Worm (Caenorhabditis elegans) whole organism, early embryonic: Measurements from ENCODE around the gene F28H7.7.

Experiments
- B0310.2 ChIP-seq: sonication (generic microtip); optimal IDR thresholded peaks from 2 replicates; lab custom pipeline; 2016; ENCODE audit warnings: mild to moderate bottlenecking, missing genetic modification characterization, missing compliant biosample characterization
- F13C5.2 ChIP-seq: sonication (generic microtip); optimal IDR thresholded peaks from 2 replicates; lab custom pipeline; 2017; ENCODE audit warnings: mild to moderate bottlenecking, missing genetic modification characterization, inconsistent platforms, missing compliant biosample characterization
- aly-1 ChIP-seq: sonication (generic microtip); optimal IDR thresholded peaks from 2 replicates; lab custom pipeline; 2016; ENCODE audit warnings: missing genetic modification characterization, missing compliant biosample characterization
- ama-1 ChIP-seq: fragments of 150-350 bp; optimal IDR thresholded peaks from 2 replicates; lab custom pipeline; 2014
- ceh-13 ChIP-seq: fragments of 200-800 bp; sonication (Bioruptor generic); optimal IDR thresholded peaks from 2 replicates; lab custom pipeline; 2018; ENCODE audit warnings: mild to moderate bottlenecking, missing genetic modification characterization, missing compliant biosample characterization
- ceh-36 ChIP-seq: sonication (generic microtip); optimal IDR thresholded peaks from 2 replicates; lab custom pipeline; 2016; ENCODE audit warnings: missing genetic modification characterization, inconsistent platforms, missing compliant biosample characterization
- ets-7 ChIP-seq: sonication (generic microtip); optimal IDR thresholded peaks from 2 replicates; lab custom pipeline; 2016; ENCODE audit warnings: missing genotype, missing genetic modification characterization, missing compliant biosample characterization
- flt-1 ChIP-seq: fragments of 200-800 bp; sonication (Bioruptor generic); IDR thresholded peaks from 2 replicates; pipeline ENCODE4 v1.3.6; 2022; ENCODE audit warnings: missing genetic modification characterization, missing compliant biosample characterization
- hmbx-1 ChIP-seq: sonication (generic microtip); optimal IDR thresholded peaks from 2 replicates; lab custom pipeline; 2016; ENCODE audit warnings: mild to moderate bottlenecking, missing genetic modification characterization, missing compliant biosample characterization
- hmg-4 ChIP-seq: fragments of 200-800 bp; sonication (Bioruptor generic); optimal IDR thresholded peaks from 2 replicates; lab custom pipeline; 2018; ENCODE audit warnings: mild to moderate bottlenecking, missing genetic modification characterization, missing compliant biosample characterization
- hnd-1 ChIP-seq: sonication (generic microtip); optimal IDR thresholded peaks from 2 replicates; lab custom pipeline; 2016; ENCODE audit warnings: missing genetic modification characterization, missing compliant biosample characterization
- pes-1 ChIP-seq: fragments of 200-800 bp; sonication (Bioruptor generic); IDR thresholded peaks from 2 replicates; pipeline ENCODE4 v1.3.6; 2022; ENCODE audit warnings: missing genetic modification reagents, missing genetic modification characterization, missing compliant biosample characterization
- scrt-1 ChIP-seq: fragments of 200-800 bp; sonication (Bioruptor generic); IDR thresholded peaks from 2 replicates; pipeline ENCODE4 v1.3.6; 2022; ENCODE audit warnings: missing genetic modification characterization, missing compliant biosample characterization
- sea-1 ChIP-seq: fragments of 200-800 bp; sonication (Bioruptor generic); conservative IDR thresholded peaks from 2 replicates; pipeline ENCODE4 v1.3.6; 2022; ENCODE audit warnings: missing genetic modification characterization, missing compliant biosample characterization
- tbx-11 ChIP-seq: fragments of 200-800 bp; sonication (Bioruptor generic); IDR thresholded peaks from 2 replicates; pipeline ENCODE4 v1.3.6; 2022; ENCODE audit warnings: missing genetic modification characterization, missing compliant biosample characterization
- tbx-37 ChIP-seq: fragments of 200-800 bp; sonication (Bioruptor generic); conservative IDR thresholded peaks from 2 replicates; pipeline ENCODE4 v1.3.6; 2022; ENCODE audit warnings: missing genetic modification reagents, missing genetic modification characterization, missing compliant biosample characterization
- tra-4 ChIP-seq: sonication (generic microtip); optimal IDR thresholded peaks from 2 replicates; lab custom pipeline; 2017; ENCODE audit warnings: missing genetic modification characterization, missing compliant biosample characterization

Gene F28H7.7

ce11 chrV:10771390-10771789 is 17.4 kb upstream of the F28H7.7 start, which contains the start of gene D1054.3:
D1054.3 (plus strand) TSS chrV:10771451.
- TF ChIP-seq F13C5.2 (no peak), scrt-1 (GFP tag; lab: Robert Waterston, UW) (no peak)

DNA sequence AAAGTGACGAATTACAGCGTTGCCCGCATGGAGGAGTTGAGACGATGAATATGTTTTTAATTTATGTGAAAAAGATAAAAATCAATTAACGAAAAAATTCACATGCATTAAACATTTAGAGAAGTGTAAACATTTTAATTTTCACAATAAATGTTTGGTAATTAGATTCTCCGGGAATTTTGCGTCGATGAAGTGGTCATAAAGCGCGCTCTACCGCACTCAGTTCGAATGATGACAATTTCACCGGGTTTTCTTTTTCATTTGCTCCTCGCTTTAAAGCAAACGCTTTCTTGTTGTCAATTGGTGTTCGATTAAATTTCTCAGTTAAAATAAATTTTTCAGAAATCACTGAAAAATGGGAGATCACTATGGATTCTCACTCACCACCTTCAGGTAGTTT is 16.1 kb upstream of the F28H7.7 start, which contains the start of the genes D1054.1 and pas-2:
D1054.1 (minus strand) TSS at position 192 of the 400 bp plus-strand sequence.
pas-2 (plus strand) TSS at position 343 of the 400 bp plus-strand sequence.
- TF ChIP-seq pes-1 (GFP tag; lab: Robert Waterston, UW) (no peak), tra-4 (tag; lab: Kevin White, UChicago) (no peak), F13C5.2 (no peak), tbx-37 (GFP tag; lab: Robert Waterston, UW) (no peak), ama-1 (lab: Kevin White, UChicago) (no peak), sea-1 (GFP tag; lab: Robert Waterston, UW) (no peak), hnd-1 (no peak), ceh-36 (tag; lab: Kevin White, UChicago) (no peak), flt-1 (GFP tag; lab: Robert Waterston, UW) (no peak), hmbx-1 (tag; lab: Kevin White, UChicago) (no peak), ets-7 (tag; lab: Kevin White, UChicago) (no peak), ceh-13 (no peak), tbx-11 (no peak), B0310.2 (tag; lab: Kevin White, UChicago) (no peak), aly-1 (tag; lab: Kevin White, UChicago) (no peak), scrt-1 (GFP tag; lab: Robert Waterston, UW) (no peak), hmg-4 (GFP tag; lab: Kevin White, UChicago) (no peak)

ce11 chrV:10768892-10769291 is 14.9 kb upstream of the F28H7.7 start:
- no peak for TF ChIP-seq hnd-1
- no peak for TF ChIP-seq B0310.2 (tag; lab: Kevin White, UChicago)
- TF ChIP-seq F13C5.2, result no peak
- TF ChIP-seq ceh-36 (tag; lab: Kevin White, UChicago), result no peak
- TF ChIP-seq aly-1 (tag; lab: Kevin White, UChicago), result no peak
- TF ChIP-seq ets-7 (tag; lab: Kevin White, UChicago), result no peak
- TF ChIP-seq tbx-37 (GFP tag; lab: Robert Waterston, UW), result no peak
- TF ChIP-seq tra-4 (tag; lab: Kevin White, UChicago), result no peak
- no peak for TF ChIP-seq sea-1 (GFP tag; lab: Robert Waterston, UW)
- no peak for TF ChIP-seq flt-1 (GFP tag; lab: Robert Waterston, UW)
- TF ChIP-seq scrt-1 (GFP tag; lab: Robert Waterston, UW), result no peak
- no peak for TF ChIP-seq ceh-13
- no peak for TF ChIP-seq tbx-11

DNA sequence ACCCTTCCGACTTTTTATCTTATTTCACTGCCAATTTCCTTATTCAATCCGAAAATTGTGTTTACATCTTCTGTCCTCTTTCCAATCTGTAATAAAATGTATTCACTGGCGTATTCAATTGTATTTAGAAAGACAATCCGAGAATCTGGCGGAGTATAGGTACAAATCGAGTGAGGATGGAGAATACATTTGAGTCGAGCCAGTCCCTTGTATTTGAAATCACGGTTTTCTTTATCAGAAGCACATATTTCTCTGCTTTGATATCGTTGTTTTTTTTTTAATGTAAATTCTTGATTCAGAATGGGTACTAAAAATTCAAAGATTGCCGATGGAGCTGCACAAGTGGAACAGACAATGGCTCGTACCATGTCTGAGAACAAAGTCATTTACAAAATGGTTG is 10.1 kb upstream of the F28H7.7 start, which contains the start of gene ocr-1:
ocr-1 (plus strand) TSS at position 301 of the 400 bp plus-strand sequence.
- TF ChIP-seq ama-1 (lab: Kevin White, UChicago), result no peak
- TF ChIP-seq scrt-1 (GFP tag; lab: Robert Waterston, UW), result no peak
- TF ChIP-seq hmbx-1 (tag; lab: Kevin White, UChicago), result no peak
- TF ChIP-seq sea-1 (GFP tag; lab: Robert Waterston, UW), result no peak
- TF ChIP-seq ceh-36 (tag; lab: Kevin White, UChicago), result no peak
- TF ChIP-seq F13C5.2, result no peak

- TF ChIP-seq ceh-36 (tag; lab: Kevin White, UChicago), result no peak
- TF ChIP-seq ama-1 (lab: Kevin White, UChicago), result no peak
- TF ChIP-seq aly-1 (tag; lab: Kevin White, UChicago), result no peak
- no peak for TF ChIP-seq tbx-37 (GFP tag; lab: Robert Waterston, UW)
- TF ChIP-seq flt-1 (GFP tag; lab: Robert Waterston, UW), result no peak
- no peak for TF ChIP-seq ets-7 (tag; lab: Kevin White, UChicago)
- no peak for TF ChIP-seq scrt-1 (GFP tag; lab: Robert Waterston, UW)
- TF ChIP-seq pes-1 (GFP tag; lab: Robert Waterston, UW), result no peak
- no peak for TF ChIP-seq hmbx-1 (tag; lab: Kevin White, UChicago)
- TF ChIP-seq hnd-1, result no peak
- TF ChIP-seq B0310.2 (tag; lab: Kevin White, UChicago), result no peak
- no peak for TF ChIP-seq ceh-13
- TF ChIP-seq tbx-11, result no peak
- TF ChIP-seq hmg-4 (GFP tag; lab: Kevin White, UChicago), result no peak
- TF ChIP-seq F13C5.2, result no peak
- no peak for TF ChIP-seq sea-1 (GFP tag; lab: Robert Waterston, UW)
- TF ChIP-seq tra-4 (tag; lab: Kevin White, UChicago), result no peak
Measured at ce11 chrV:10762695-10763094, 8.7 kb upstream of the F28H7.7 start, which contains the start of gene sre-6. sre-6 (minus strand) TSS chrV:10762795.

DNA sequence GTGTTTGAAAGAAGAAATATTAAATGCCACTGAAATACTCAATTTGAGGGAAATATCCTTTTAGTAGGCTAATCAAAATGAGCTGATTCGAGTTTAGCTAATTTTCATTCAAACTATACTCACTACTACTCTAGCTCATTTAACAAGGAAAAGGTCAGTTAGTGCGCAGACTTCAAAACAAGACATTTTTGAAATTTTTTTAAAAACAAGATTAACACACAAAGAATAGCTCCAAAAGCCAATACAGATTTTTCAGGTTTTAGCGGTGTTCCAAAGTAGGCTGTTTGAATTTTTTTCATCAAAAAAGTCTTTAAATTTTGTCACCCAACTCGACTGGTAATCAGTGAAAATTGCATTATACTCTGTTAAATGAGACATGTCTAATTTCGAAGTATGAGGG is 6.9 kb upstream of the F28H7.7 start:
- TF ChIP-seq F13C5.2 (no peak), ceh-13 (no peak), tbx-11 (no peak), tra-4 (tag; lab: Kevin White, UChicago) (no peak), aly-1 (tag; lab: Kevin White, UChicago) (no peak), hmbx-1 (tag; lab: Kevin White, UChicago) (no peak), B0310.2 (tag; lab: Kevin White, UChicago) (no peak), ama-1 (lab: Kevin White, UChicago) (no peak), ets-7 (tag; lab: Kevin White, UChicago) (no peak), tbx-37 (GFP tag; lab: Robert Waterston, UW) (no peak), sea-1 (GFP tag; lab: Robert Waterston, UW) (no peak), scrt-1 (GFP tag; lab: Robert Waterston, UW) (no peak), ceh-36 (tag; lab: Kevin White, UChicago) (no peak), hmg-4 (GFP tag; lab: Kevin White, UChicago) (no peak)

DNA sequence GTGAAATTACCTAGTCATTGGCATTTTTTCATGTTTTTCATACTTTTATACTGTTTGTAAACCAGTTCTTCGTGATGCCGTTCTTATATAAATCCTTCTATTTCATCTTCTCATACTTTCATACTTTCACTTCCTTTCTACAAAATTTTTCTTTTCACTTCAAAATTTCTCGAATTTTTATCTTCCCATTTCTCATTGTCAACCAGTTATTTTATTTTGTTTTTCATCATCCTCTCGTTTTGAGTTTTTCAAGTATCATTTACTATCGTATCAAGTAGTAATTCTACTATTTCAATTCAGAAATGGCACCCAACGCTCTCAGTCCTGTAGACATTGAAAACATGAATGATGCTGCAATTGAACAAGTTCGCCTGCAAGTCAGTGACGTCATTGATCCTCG is 4.7 kb upstream of the F28H7.7 start, which contains the start of gene F28H7.8:
F28H7.8 (plus strand) TSS at position 301 of the 400 bp plus-strand sequence.
- no peak for TF ChIP-seq B0310.2 (tag; lab: Kevin White, UChicago)
- no peak for TF ChIP-seq hmbx-1 (tag; lab: Kevin White, UChicago)
- TF ChIP-seq tbx-37 (GFP tag; lab: Robert Waterston, UW), result no peak
- no peak for TF ChIP-seq aly-1 (tag; lab: Kevin White, UChicago)
- no peak for TF ChIP-seq hmg-4 (GFP tag; lab: Kevin White, UChicago)
- no peak for TF ChIP-seq scrt-1 (GFP tag; lab: Robert Waterston, UW)
- no peak for TF ChIP-seq sea-1 (GFP tag; lab: Robert Waterston, UW)
- TF ChIP-seq ama-1 (lab: Kevin White, UChicago), result no peak
- TF ChIP-seq pes-1 (GFP tag; lab: Robert Waterston, UW), result no peak
- TF ChIP-seq ets-7 (tag; lab: Kevin White, UChicago), result no peak
- TF ChIP-seq ceh-36 (tag; lab: Kevin White, UChicago), result no peak
- TF ChIP-seq F13C5.2, result no peak
- TF ChIP-seq flt-1 (GFP tag; lab: Robert Waterston, UW), result no peak
- no peak for TF ChIP-seq tbx-11
- TF ChIP-seq ceh-13, result no peak
- TF ChIP-seq hnd-1, result no peak
- TF ChIP-seq tra-4 (tag; lab: Kevin White, UChicago), result no peak
